Comparison of ENCODE assay signal across 1 worm cellular context in the genomic region with DNA sequence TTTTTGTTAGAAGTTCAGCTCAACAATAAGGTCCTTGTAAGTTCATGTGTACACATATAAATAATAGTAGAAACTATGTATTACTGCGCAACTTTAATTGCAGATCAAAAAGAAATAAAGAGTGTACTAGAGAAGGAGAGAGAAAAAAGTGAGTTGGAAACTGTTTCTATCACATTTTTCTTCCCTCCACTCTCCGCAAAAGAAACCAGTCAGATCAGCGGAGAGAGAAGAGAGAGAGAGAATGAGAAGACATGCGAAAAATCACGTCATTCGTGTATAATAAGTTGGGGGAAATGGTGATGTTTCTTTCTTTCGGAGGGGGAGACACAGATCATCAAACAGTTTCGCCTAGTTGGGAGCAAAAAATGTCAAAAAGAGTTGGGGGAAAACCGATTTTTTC.
TF ChIP-seq lines count a peak whose summit lies in the region.

No protein-coding gene starts in this region.

TF ChIP-seq in whole organism, L1 larva, 84 proteins besides CTCF, POLR2A, EP300 and RAD21 (continued from another document):
- TF ChIP-seq lin-15B (tag; optimal IDR thresholded peaks at IDR 0.05; lab: Kevin White, UChicago) (no peak), pqm-1 (tag; optimal IDR thresholded peaks at IDR 0.05; lab: Kevin White, UChicago) (no peak), unc-62 (GFP tag; optimal IDR thresholded peaks at IDR 0.05; lab: Kevin White, UChicago) (no peak), dpl-1 (GFP tag; optimal IDR thresholded peaks at IDR 0.05; lab: Kevin White, UChicago) (peak in 1 of 3 experiments; percentile 25), grh-1 (GFP tag; IDR thresholded peaks at IDR 0.05; lab: Robert Waterston, UW) (no peak; the same call in 1 of the 2 replicates), ama-1 (optimal IDR thresholded peaks at IDR 0.05; lab: Kevin White, UChicago) (no peak), irx-1 (tag; optimal IDR thresholded peaks at IDR 0.05; lab: Kevin White, UChicago) (no peak), nhr-12 (tag; optimal IDR thresholded peaks at IDR 0.05; lab: Kevin White, UChicago) (no peak), snpc-4 (tag; optimal IDR thresholded peaks at IDR 0.05; lab: Kevin White, UChicago) (no peak), fkh-4 (tag; optimal IDR thresholded peaks at IDR 0.05; lab: Kevin White, UChicago; ENCODE audit: borderline replicate concordance) (no peak), ztf-11 (tag; optimal IDR thresholded peaks at IDR 0.05; lab: Kevin White, UChicago) (no peak), pax-3 (tag; optimal IDR thresholded peaks at IDR 0.05; lab: Kevin White, UChicago) (no peak), F16B12.6 (tag; optimal IDR thresholded peaks at IDR 0.05; lab: Kevin White, UChicago) (no peak), mdl-1 (tag; optimal IDR thresholded peaks at IDR 0.05; lab: Kevin White, UChicago) (peak in 1 of 2 experiments; percentile 30), aly-2 (tag; optimal IDR thresholded peaks at IDR 0.05; lab: Kevin White, UChicago) (no peak), zag-1 (tag; optimal IDR thresholded peaks at IDR 0.05; lab: Kevin White, UChicago) (no peak), rnt-1 (tag; optimal IDR thresholded peaks at IDR 0.05; lab: Kevin White, UChicago) (no peak), jun-1 (tag; optimal IDR thresholded peaks at IDR 0.05; lab: Kevin White, UChicago) (peak; percentile 63), ets-5 (GFP tag; IDR thresholded peaks at IDR 0.05; lab: Robert Waterston, UW) (no peak), nhr-20 (tag; optimal IDR thresholded peaks at IDR 0.05; lab: Kevin White, UChicago) (peak; percentile 66), ceh-8 (GFP tag; optimal IDR thresholded peaks at IDR 0.05; lab: Kevin White, UChicago) (no peak), fkh-8 (tag; optimal IDR thresholded peaks at IDR 0.05; lab: Kevin White, UChicago) (no peak), nhr-28 (tag; optimal IDR thresholded peaks at IDR 0.05; lab: Kevin White, UChicago) (no peak), lsy-2 (tag; optimal IDR thresholded peaks at IDR 0.05; lab: Kevin White, UChicago) (peak; percentile 17 to 65), fkh-10 (GFP tag; optimal IDR thresholded peaks at IDR 0.05; lab: Kevin White, UChicago) (no peak), efl-1 (optimal IDR thresholded peaks at IDR 0.05; lab: Kevin White, UChicago) (peak in 1 of 2 experiments; percentile 9), efl-1 (GFP tag; optimal IDR thresholded peaks at IDR 0.05 in 1 of 2; lab: Kevin White, UChicago) (peak in 1 of 2 experiments; percentile 81), C16A3.4 (tag; optimal IDR thresholded peaks at IDR 0.05; lab: Kevin White, UChicago) (peak; percentile 18), mab-9 (GFP tag; IDR thresholded peaks at IDR 0.05; lab: Robert Waterston, UW) (no peak), nhr-11 (tag; optimal IDR thresholded peaks at IDR 0.05; lab: Kevin White, UChicago) (no peak), egl-13 (tag; optimal IDR thresholded peaks at IDR 0.05; lab: Kevin White, UChicago) (no peak), nhr-77 (tag; optimal IDR thresholded peaks at IDR 0.05; lab: Kevin White, UChicago) (no peak), xbp-1 (tag; optimal IDR thresholded peaks at IDR 0.05; lab: Kevin White, UChicago) (no peak), ceh-88 (GFP tag; IDR thresholded peaks at IDR 0.05; lab: Robert Waterston, UW) (no peak), aha-1 (tag; optimal IDR thresholded peaks at IDR 0.05; lab: Kevin White, UChicago) (no peak), egl-27 (tag; optimal IDR thresholded peaks at IDR 0.05; lab: Kevin White, UChicago) (no peak), Y116A8C.19 (tag; optimal IDR thresholded peaks at IDR 0.05; lab: Kevin White, UChicago; ENCODE audit: borderline replicate concordance) (no peak), efl-3 (GFP tag; optimal IDR thresholded peaks at IDR 0.05; lab: Kevin White, UChicago) (no peak), lir-3 (tag; optimal IDR thresholded peaks at IDR 0.05; lab: Kevin White, UChicago; ENCODE audit: poor library complexity) (peak; percentile 16), dsc-1 (tag; optimal IDR thresholded peaks at IDR 0.05; lab: Kevin White, UChicago) (no peak)
